Fruit fly (Drosophila melanogaster): ENCODE results near the gene rumpel.

rumpel gene

DNA sequence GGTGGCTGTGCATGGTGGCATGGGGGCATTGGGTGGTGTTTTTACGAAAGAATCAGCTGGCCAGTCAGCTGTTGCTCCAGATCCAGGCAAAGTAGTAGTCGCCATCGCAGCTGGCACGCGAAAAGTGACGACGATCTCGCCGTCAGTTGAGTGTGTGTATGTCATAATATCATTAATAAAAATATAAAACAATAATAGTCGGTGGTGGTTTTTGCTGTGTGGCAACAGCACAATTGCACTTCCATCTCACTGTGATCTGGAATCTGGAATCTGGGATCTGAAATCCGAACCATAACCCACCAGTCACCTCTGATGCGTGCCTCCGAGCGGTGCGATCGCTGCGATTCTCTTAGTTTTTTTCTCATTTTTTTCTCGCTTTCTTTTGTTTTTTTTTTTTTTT lies at the start of gene rumpel:
rumpel (plus strand) TSS at position 301 of the 400 bp plus-strand sequence.
- TF ChIP-seq CG8478 (optimal IDR thresholded peaks at IDR 0.05) = no peak
- TF ChIP-seq usp (GFP tag; optimal IDR thresholded peaks at IDR 0.05) = no peak
- TF ChIP-seq EcR (GFP tag; optimal IDR thresholded peaks at IDR 0.05) = no peak
- TF ChIP-seq Dll (optimal IDR thresholded peaks at IDR 0.05) = no peak
- TF ChIP-seq pan (optimal IDR thresholded peaks at IDR 0.05) = no peak
- no peak for TF ChIP-seq psq (optimal IDR thresholded peaks at IDR 0.05)

- TF ChIP-seq usp (GFP tag; optimal IDR thresholded peaks at IDR 0.05) = no peak
- TF ChIP-seq EcR (GFP tag; optimal IDR thresholded peaks at IDR 0.05) = no peak
- no peak for TF ChIP-seq Dll (optimal IDR thresholded peaks at IDR 0.05)
- no peak for TF ChIP-seq CG8478 (optimal IDR thresholded peaks at IDR 0.05)
- no peak for TF ChIP-seq psq (optimal IDR thresholded peaks at IDR 0.05)
- no peak for TF ChIP-seq pan (optimal IDR thresholded peaks at IDR 0.05)
These were observed 45.9 kb upstream of the rumpel start for dm6 chrX:7372475-7372874.

DNA sequence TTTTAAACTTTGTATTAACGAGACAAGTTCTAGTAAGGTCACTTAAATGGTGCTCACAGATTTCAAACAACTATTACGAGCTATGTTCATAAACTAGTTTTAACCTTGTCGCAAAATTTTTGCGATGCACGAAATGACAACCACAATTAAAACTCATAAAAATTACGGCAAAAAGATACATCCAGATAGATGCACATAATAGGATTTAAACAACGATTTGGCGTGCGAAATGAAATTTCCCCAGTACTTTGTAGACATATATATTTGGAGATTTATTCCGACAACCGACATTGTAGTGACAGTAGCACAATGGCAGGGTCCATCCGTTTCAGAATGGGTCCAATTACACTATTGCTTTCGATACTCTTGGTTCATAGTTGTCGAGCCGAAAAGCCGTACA lies 40.6 kb upstream of the rumpel start, which contains the start of gene CheA7a:
CheA7a (plus strand) TSS at position 301 of the 400 bp plus-strand sequence.
- TF ChIP-seq psq (optimal IDR thresholded peaks at IDR 0.05) = no peak
- no peak for TF ChIP-seq Dll (optimal IDR thresholded peaks at IDR 0.05)
- no peak for TF ChIP-seq pan (optimal IDR thresholded peaks at IDR 0.05)
- TF ChIP-seq EcR (GFP tag; optimal IDR thresholded peaks at IDR 0.05) = no peak
- no peak for TF ChIP-seq usp (GFP tag; optimal IDR thresholded peaks at IDR 0.05)
- no peak for TF ChIP-seq CG8478 (optimal IDR thresholded peaks at IDR 0.05)

- TF ChIP-seq Dll (optimal IDR thresholded peaks at IDR 0.05) = no peak
- TF ChIP-seq CG8478 (optimal IDR thresholded peaks at IDR 0.05) = no peak
- no peak for TF ChIP-seq usp (GFP tag; optimal IDR thresholded peaks at IDR 0.05)
These were observed 38.8 kb upstream of the rumpel start for dm6 chrX:7379569-7379968.

DNA sequence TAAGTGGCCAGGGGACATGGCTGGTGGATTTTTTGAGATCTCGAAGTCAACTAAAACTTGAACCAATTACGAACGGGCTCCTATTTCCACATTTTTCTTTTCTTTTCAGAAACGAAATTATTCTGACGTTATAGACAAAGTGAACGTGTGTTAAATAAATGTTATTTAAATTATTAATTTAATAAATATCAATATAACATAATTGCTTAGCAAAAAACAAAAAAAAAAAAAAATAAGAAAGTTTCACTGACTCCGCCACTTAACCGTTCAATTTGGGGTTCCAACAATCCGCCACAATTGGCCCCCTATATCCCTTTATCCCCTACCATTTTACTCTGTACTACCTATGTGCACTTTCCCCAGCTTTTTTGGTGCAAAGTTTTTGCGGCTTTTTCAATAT lies 35.5 kb upstream of the rumpel start, which contains the start of gene CG42781:
CG42781 (minus strand) TSS at position 101 of the 400 bp plus-strand sequence.
- TF ChIP-seq Dll (optimal IDR thresholded peaks at IDR 0.05) (no peak), EcR (GFP tag; optimal IDR thresholded peaks at IDR 0.05) (no peak), pan (optimal IDR thresholded peaks at IDR 0.05) (no peak), CG8478 (optimal IDR thresholded peaks at IDR 0.05) (no peak), usp (GFP tag; optimal IDR thresholded peaks at IDR 0.05) (no peak), psq (optimal IDR thresholded peaks at IDR 0.05) (no peak)

DNA sequence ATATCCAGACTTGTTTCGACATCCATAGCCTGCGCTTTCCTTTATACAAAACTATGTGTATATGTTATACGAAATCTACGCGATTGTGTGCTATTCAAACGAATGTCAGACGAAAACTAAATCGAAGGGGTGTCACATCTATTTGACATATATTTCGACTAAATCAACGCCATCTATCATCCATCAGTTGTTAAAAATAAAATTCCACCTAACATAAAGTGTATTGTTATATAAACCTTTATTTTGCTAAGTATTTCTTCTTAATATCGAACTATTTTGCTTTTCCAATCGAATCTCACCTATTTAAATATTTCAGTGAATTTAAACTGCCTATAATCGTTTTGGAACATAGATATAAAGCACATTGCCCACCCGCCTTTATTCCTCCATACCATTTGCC lies 15.3 kb upstream of the rumpel start, which contains the start of gene CG15035:
CG15035 (minus strand) TSS at position 101 of the 400 bp plus-strand sequence.
- TF ChIP-seq psq (optimal IDR thresholded peaks at IDR 0.05) = no peak
- no peak for TF ChIP-seq EcR (GFP tag; optimal IDR thresholded peaks at IDR 0.05)
- TF ChIP-seq Dll (optimal IDR thresholded peaks at IDR 0.05) = no peak
- no peak for TF ChIP-seq CG8478 (optimal IDR thresholded peaks at IDR 0.05)
- no peak for TF ChIP-seq usp (GFP tag; optimal IDR thresholded peaks at IDR 0.05)
- no peak for TF ChIP-seq pan (optimal IDR thresholded peaks at IDR 0.05)

DNA sequence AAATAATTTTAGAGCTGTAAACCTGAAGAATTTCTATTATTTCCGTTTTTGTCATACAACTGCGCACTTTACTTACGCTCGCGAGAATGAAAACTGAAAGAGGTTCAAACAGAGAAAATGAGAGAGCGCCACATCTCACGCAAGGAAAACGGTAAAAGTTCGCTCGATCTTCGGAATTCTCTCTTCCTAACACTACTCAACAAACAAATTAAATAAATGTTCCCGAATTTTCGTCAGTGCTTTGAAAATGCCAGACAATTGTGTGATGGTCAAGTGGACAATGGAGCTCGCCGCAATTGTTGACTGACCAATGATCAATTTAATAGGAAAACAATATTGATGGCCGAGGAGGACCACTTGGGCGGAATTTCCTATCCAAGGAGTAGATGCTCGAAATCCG lies 12.7 kb upstream of the rumpel start, which contains the start of gene CG1677:
CG1677 (minus strand) TSS at position 101 of the 400 bp plus-strand sequence.
- no peak for TF ChIP-seq usp (GFP tag; optimal IDR thresholded peaks at IDR 0.05)
- no peak for TF ChIP-seq pan (optimal IDR thresholded peaks at IDR 0.05)
- no peak for TF ChIP-seq CG8478 (optimal IDR thresholded peaks at IDR 0.05)
- no peak for TF ChIP-seq psq (optimal IDR thresholded peaks at IDR 0.05)
- TF ChIP-seq Dll (optimal IDR thresholded peaks at IDR 0.05) = no peak
- no peak for TF ChIP-seq EcR (GFP tag; optimal IDR thresholded peaks at IDR 0.05)

dm6 chrX:7406908-7407307 lies 11.5 kb upstream of the rumpel start, which contains the start of gene CG32727:
CG32727 (plus strand) TSS chrX:7407208.
- TF ChIP-seq psq (optimal IDR thresholded peaks at IDR 0.05) = no peak
- TF ChIP-seq Dll (optimal IDR thresholded peaks at IDR 0.05) = no peak
- no peak for TF ChIP-seq pan (optimal IDR thresholded peaks at IDR 0.05)
- TF ChIP-seq CG8478 (optimal IDR thresholded peaks at IDR 0.05) = no peak
- TF ChIP-seq EcR (GFP tag; optimal IDR thresholded peaks at IDR 0.05) = no peak
- no peak for TF ChIP-seq usp (GFP tag; optimal IDR thresholded peaks at IDR 0.05)

dm6 chrX:7411806-7412205 lies 6.6 kb upstream of the rumpel start, which contains the start of gene CG42246:
CG42246 (minus strand) TSS chrX:7411906.
- TF ChIP-seq psq (optimal IDR thresholded peaks at IDR 0.05) (no peak), Dll (optimal IDR thresholded peaks at IDR 0.05) (no peak), CG8478 (optimal IDR thresholded peaks at IDR 0.05) (no peak), EcR (GFP tag; optimal IDR thresholded peaks at IDR 0.05) (no peak), pan (optimal IDR thresholded peaks at IDR 0.05) (no peak), usp (GFP tag; optimal IDR thresholded peaks at IDR 0.05) (no peak)

DNA sequence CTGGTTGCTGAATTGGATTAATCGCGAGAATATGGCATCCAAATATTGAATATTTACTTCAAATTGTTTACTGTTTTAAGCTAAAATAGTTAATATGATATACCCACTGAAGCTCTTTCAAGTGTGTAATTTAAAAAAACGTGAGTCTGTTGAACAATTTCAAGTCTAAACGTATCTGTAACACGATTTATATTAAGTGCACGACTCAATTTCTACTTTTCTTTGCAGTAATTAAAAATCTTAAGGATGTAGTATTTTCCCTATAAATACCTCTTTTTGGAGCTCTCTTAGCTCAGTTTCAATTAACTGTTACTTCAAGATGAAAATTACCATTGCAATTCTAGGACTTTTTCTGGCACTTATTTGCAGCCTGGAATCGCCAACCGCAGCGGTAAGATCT lies 6.0 kb upstream of the rumpel start, which contains the start of gene CG42704:
CG42704 (plus strand) TSS at position 301 of the 400 bp plus-strand sequence.
- TF ChIP-seq EcR (GFP tag; optimal IDR thresholded peaks at IDR 0.05) = no peak
- no peak for TF ChIP-seq pan (optimal IDR thresholded peaks at IDR 0.05)
- no peak for TF ChIP-seq CG8478 (optimal IDR thresholded peaks at IDR 0.05)
- TF ChIP-seq Dll (optimal IDR thresholded peaks at IDR 0.05) = no peak
- no peak for TF ChIP-seq usp (GFP tag; optimal IDR thresholded peaks at IDR 0.05)
- TF ChIP-seq psq (optimal IDR thresholded peaks at IDR 0.05) = no peak

- TF ChIP-seq pan (optimal IDR thresholded peaks at IDR 0.05) (no peak), CG8478 (optimal IDR thresholded peaks at IDR 0.05) (no peak), usp (GFP tag; optimal IDR thresholded peaks at IDR 0.05) (no peak), Dll (optimal IDR thresholded peaks at IDR 0.05) (no peak), EcR (GFP tag; optimal IDR thresholded peaks at IDR 0.05) (no peak), psq (optimal IDR thresholded peaks at IDR 0.05) (no peak)
These were observed 4.8 kb upstream of the rumpel start, which contains the start of gene CG42705 for dm6 chrX:7413569-7413968. CG42705 (plus strand) TSS chrX:7413869.

DNA sequence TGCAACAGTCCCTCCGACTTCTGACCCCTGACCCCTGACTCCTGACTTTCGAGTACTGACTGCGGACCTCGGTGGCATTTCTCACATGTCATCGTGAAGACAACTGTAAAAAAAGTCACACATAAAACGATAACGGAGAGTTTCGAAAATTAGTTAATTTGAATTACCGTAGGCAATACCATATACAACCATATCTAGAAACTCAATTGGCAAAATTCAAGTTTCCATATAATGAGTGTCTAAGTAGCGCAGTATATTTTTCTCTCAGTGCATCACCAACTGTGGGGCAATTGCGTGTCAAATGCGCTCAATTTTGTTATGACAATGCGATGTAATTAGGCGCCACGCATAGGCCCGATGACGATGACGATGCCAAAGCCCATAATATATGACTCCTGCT lies 3.4 kb upstream of the rumpel start:
- no peak for TF ChIP-seq pan (optimal IDR thresholded peaks at IDR 0.05)
- no peak for TF ChIP-seq Dll (optimal IDR thresholded peaks at IDR 0.05)
- TF ChIP-seq psq (optimal IDR thresholded peaks at IDR 0.05) = no peak
- no peak for TF ChIP-seq EcR (GFP tag; optimal IDR thresholded peaks at IDR 0.05)
- no peak for TF ChIP-seq usp (GFP tag; optimal IDR thresholded peaks at IDR 0.05)
- no peak for TF ChIP-seq CG8478 (optimal IDR thresholded peaks at IDR 0.05)
